Worm (Caenorhabditis elegans) whole organism, L4 larva: ENCODE results near the gene dnc-1.

ENCODE experiments used
- D1046.2 ChIP-seq: fragments of 200-800 bp; sonication (Bioruptor generic); IDR thresholded peaks from 2 replicates; pipeline ENCODE4 v1.3.6; 2022; ENCODE audit warnings: missing genetic modification characterization, missing compliant biosample characterization
- ama-1 ChIP-seq: fragments of 150-350 bp; optimal IDR thresholded peaks from 2 replicates; lab custom pipeline; 2014; ENCODE audit warnings: inconsistent platforms, mixed read lengths
- ceh-44 ChIP-seq: fragments of 200-800 bp; sonication (Bioruptor generic); IDR thresholded peaks from 2 replicates; pipeline ENCODE4 v1.3.6; 2022; ENCODE audit warnings: missing genetic modification reagents, missing genetic modification characterization, missing compliant biosample characterization
- duxl-1 ChIP-seq: sonication (generic microtip); optimal IDR thresholded peaks from 2 replicates; lab custom pipeline; 2016; ENCODE audit warnings: mild to moderate bottlenecking, missing genetic modification characterization, moderate library complexity, missing compliant biosample characterization; ENCODE audit not compliant: poor library complexity
- egl-43 ChIP-seq: fragments of 200-800 bp; sonication (Bioruptor generic); IDR thresholded peaks from 2 replicates; pipeline ENCODE4 v1.3.6; 2022; ENCODE audit warnings: missing genetic modification reagents, missing genetic modification characterization, missing compliant biosample characterization
- jun-1 ChIP-seq: fragments of 150-350 bp; optimal IDR thresholded peaks from 2 replicates; lab custom pipeline; 2014; ENCODE audit warnings: missing biosample characterization, missing genetic modification reagents, missing genetic modification characterization
- pha-4 ChIP-seq, 2 experiments: fragments of 150-350 bp in 1 of 2; fragments of 200-800 bp in 1 of 2; sonication (Bioruptor generic) in 1 of 2; IDR thresholded peaks in 1 of 2; optimal IDR thresholded peaks in 1 of 2; 2 replicates each; pipeline versions ENCODE4 v1.3.6 to Lab custom; 2014 to 2022; ENCODE audit warnings: missing genetic modification characterization in 2 of 2, missing genetic modification reagents in 2 of 2, missing biosample characterization in 1 of 2, missing compliant biosample characterization in 1 of 2
- unc-62 ChIP-seq, 3 experiments: fragments of 150-350 bp in 1 of 3; sonication (generic microtip); optimal IDR thresholded peaks in 2 of 3; peaks in 1 of 3; 1 replicate in 1 of 3; 2 replicates in 2 of 3; lab custom pipeline; 2014 to 2017; ENCODE audit warnings: missing biosample characterization in 3 of 3, missing genetic modification characterization in 3 of 3, missing genetic modification reagents in 3 of 3, missing genotype in 1 of 3
- ztf-11 ChIP-seq: fragments of 150-350 bp; optimal IDR thresholded peaks from 2 replicates; lab custom pipeline; 2014; ENCODE audit warnings: missing biosample characterization, missing genetic modification characterization

ce11 chrIV:10909708-10910107 lies 23.3 kb downstream of the dnc-1 start, which contains the start of gene pyk-2:
- TF ChIP-seq egl-43 (GFP tag; lab: Robert Waterston, UW) (no peak), unc-62 (GFP tag; optimal IDR thresholded peaks at IDR 0.05 in 1 of 2; lab: Kevin White, UChicago) (no peak), unc-62 (tag; optimal IDR thresholded peaks at IDR 0.05; lab: Kevin White, UChicago) (no peak), ztf-11 (no peak), D1046.2 (no peak), pha-4 (GFP tag; IDR thresholded peaks at IDR 0.05; lab: Robert Waterston, UW) (no peak), pha-4 (tag; optimal IDR thresholded peaks at IDR 0.05; lab: Kevin White, UChicago) (no peak), duxl-1 (tag; lab: Kevin White, UChicago) (no peak), ceh-44 (GFP tag; lab: Robert Waterston, UW) (no peak), jun-1 (no peak), ama-1 (lab: Kevin White, UChicago) (no peak)
